Fruit fly (Drosophila melanogaster): ENCODE results near the gene Sgs3.

Gene Sgs3

DNA sequence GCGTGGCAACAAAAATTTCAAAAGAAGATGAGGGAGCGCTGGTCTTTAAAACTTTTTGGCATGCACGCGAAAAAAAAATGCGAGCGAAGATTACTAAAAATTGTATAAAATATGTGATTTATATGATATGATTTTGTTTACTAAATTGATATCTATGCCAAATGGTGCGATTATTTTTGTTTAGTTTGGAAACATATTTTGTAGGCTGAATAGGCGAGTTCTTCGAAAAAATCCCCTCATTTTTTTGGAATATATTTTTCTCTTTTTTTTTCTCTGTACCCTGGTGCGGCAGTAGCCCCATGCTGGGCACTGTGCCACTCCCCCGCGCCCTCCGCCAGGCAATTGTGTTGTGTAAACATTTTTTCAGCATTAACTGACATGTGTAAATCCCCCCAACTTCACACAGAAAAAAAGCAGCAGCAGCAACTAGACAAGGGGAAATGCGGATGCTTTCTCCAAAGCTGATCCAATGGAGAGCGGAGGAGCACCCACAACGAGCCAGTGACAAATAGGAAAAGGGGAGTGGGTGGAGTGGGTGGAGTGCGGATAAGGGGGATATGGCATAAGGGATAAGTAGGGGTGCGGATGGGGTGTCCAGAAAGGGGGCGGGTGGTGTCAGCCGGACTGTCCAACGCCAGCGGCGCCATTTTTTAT lies 25.9 kb upstream of the Sgs3 start (continued):
- no peak for TF ChIP-seq CG8290 (GFP tag; optimal IDR thresholded peaks at IDR 0.05)
- TF ChIP-seq CG8290 (tag; optimal IDR thresholded peaks at IDR 0.05): no peak
- TF ChIP-seq Bdp1 (GFP tag; optimal IDR thresholded peaks at IDR 0.05): no peak
- no peak for TF ChIP-seq CG11247 (GFP tag; IDR thresholded peaks at IDR 0.05)
- TF ChIP-seq sisA (GFP tag; IDR thresholded peaks at IDR 0.05): no peak
- TF ChIP-seq vvl (GFP tag; IDR thresholded peaks at IDR 0.05): peak; percentile 31; the same call in 1 of the 2 replicates
- no peak for TF ChIP-seq Hr3 (GFP tag; optimal IDR thresholded peaks at IDR 0.05)
- TF ChIP-seq Sox100B (GFP tag; optimal IDR thresholded peaks at IDR 0.05): no peak
- TF ChIP-seq Ssrp (tag; optimal IDR thresholded peaks at IDR 0.05): peak; percentile 19
- TF ChIP-seq CG17612 (GFP tag; IDR thresholded peaks at IDR 0.05): no peak
- no peak for TF ChIP-seq fd96Cb (tag; optimal IDR thresholded peaks at IDR 0.05)
- TF ChIP-seq Rx (GFP tag; IDR thresholded peaks at IDR 0.05): peak; percentile 10; the same call in 1 of the 2 replicates
- no peak for TF ChIP-seq Dref (GFP tag; IDR thresholded peaks at IDR 0.05)
- no peak for TF ChIP-seq pho (GFP tag; optimal IDR thresholded peaks at IDR 0.05)
- TF ChIP-seq corto (GFP tag; optimal IDR thresholded peaks at IDR 0.05): no peak
- no peak for TF ChIP-seq CG6654 (GFP tag; optimal IDR thresholded peaks at IDR 0.05)
- TF ChIP-seq ken (GFP tag; IDR thresholded peaks at IDR 0.05): no peak
- TF ChIP-seq Fer1 (GFP tag; optimal IDR thresholded peaks at IDR 0.05): no peak
- TF ChIP-seq MTF-1 (GFP tag; optimal IDR thresholded peaks at IDR 0.05; ENCODE audit: borderline replicate concordance): no peak
- no peak for TF ChIP-seq ttk (GFP tag; IDR thresholded peaks at IDR 0.05)
- TF ChIP-seq CG16863 (GFP tag; optimal IDR thresholded peaks at IDR 0.05): no peak
- TF ChIP-seq CG18619 (GFP tag; optimal IDR thresholded peaks at IDR 0.05): no peak
- no peak for TF ChIP-seq CG15073 (GFP tag; optimal IDR thresholded peaks at IDR 0.05)
- no peak for TF ChIP-seq bcd (GFP tag; optimal IDR thresholded peaks at IDR 0.05)
- TF ChIP-seq esg (GFP tag; conservative IDR thresholded peaks at IDR 0.05): no peak
- peak; percentile 82 for TF ChIP-seq sens (GFP tag)
- no peak for TF ChIP-seq nom (GFP tag; optimal IDR thresholded peaks at IDR 0.05)
- TF ChIP-seq Oaz (GFP tag; IDR thresholded peaks at IDR 0.05): no peak
- no peak for TF ChIP-seq CG10147 (GFP tag; optimal IDR thresholded peaks at IDR 0.05)
- TF ChIP-seq run (tag; optimal IDR thresholded peaks at IDR 0.05): no peak
- TF ChIP-seq dm (GFP tag; optimal IDR thresholded peaks at IDR 0.05): no peak
- TF ChIP-seq gce (GFP tag; IDR thresholded peaks at IDR 0.05): 0 out of 3 replicates have a peak, but pooled peaks have one; percentile 21
- no peak for TF ChIP-seq CG4360 (GFP tag; IDR thresholded peaks at IDR 0.05)
- no peak for TF ChIP-seq amos (GFP tag; IDR thresholded peaks at IDR 0.05; ENCODE audit: partially characterized antibody)
- TF ChIP-seq prd (optimal IDR thresholded peaks at IDR 0.05): no peak
- peak; percentile 23; the same call in 1 of the 3 replicates for TF ChIP-seq prd (GFP tag; IDR thresholded peaks at IDR 0.05)
- TF ChIP-seq CG9437 (GFP tag; optimal IDR thresholded peaks at IDR 0.05): no peak
- TF ChIP-seq Nf-YC (tag; optimal IDR thresholded peaks at IDR 0.05): no peak
- no peak for TF ChIP-seq vfl (GFP tag; optimal IDR thresholded peaks at IDR 0.05)
- TF ChIP-seq zen2 (GFP tag; IDR thresholded peaks at IDR 0.05; ENCODE audit: partially characterized antibody): no peak
- TF ChIP-seq bab2 (GFP tag; optimal IDR thresholded peaks at IDR 0.05): peak; percentile 7
- no peak for TF ChIP-seq CG18476 (GFP tag; optimal IDR thresholded peaks at IDR 0.05)
- TF ChIP-seq CG7271 (tag; optimal IDR thresholded peaks at IDR 0.05): no peak
- TF ChIP-seq klu (GFP tag; IDR thresholded peaks at IDR 0.05): no peak
- no peak for TF ChIP-seq CG4730 (GFP tag; IDR thresholded peaks at IDR 0.05)
- no peak for TF ChIP-seq dan (GFP tag; IDR thresholded peaks at IDR 0.05)
- no peak for TF ChIP-seq NfI (GFP tag; optimal IDR thresholded peaks at IDR 0.05)
- TF ChIP-seq Ravus (GFP tag; IDR thresholded peaks at IDR 0.05): no peak
- peak; percentile 10; the same call in 1 of the 2 replicates for TF ChIP-seq E2f2 (GFP tag; IDR thresholded peaks at IDR 0.05)
- no peak for TF ChIP-seq z (GFP tag; IDR thresholded peaks at IDR 0.05)
- TF ChIP-seq CG7839 (tag; optimal IDR thresholded peaks at IDR 0.05): no peak
- TF ChIP-seq CG10565 (GFP tag; optimal IDR thresholded peaks at IDR 0.05): no peak

Data from whole organism, embryonic.